Fruit fly (Drosophila melanogaster): ENCODE data around the gene RpS21.

The RpS21 gene

dm6 chr2L:2857862-2858734 is 2.2 kb downstream of the RpS21 start (continued):
- TF ChIP-seq fd85E (GFP tag; optimal IDR thresholded peaks at IDR 0.05) (no peak), fd59A (GFP tag; optimal IDR thresholded peaks at IDR 0.05) (no peak), pdm3 (GFP tag; optimal IDR thresholded peaks at IDR 0.05) (peak; percentile 47), Met (GFP tag; optimal IDR thresholded peaks at IDR 0.05) (peak; percentile 46), CG31627 (GFP tag; optimal IDR thresholded peaks at IDR 0.05) (peak; percentile 24), ss (GFP tag; optimal IDR thresholded peaks at IDR 0.05) (peak; percentile 23 to 47), CG6276 (GFP tag; optimal IDR thresholded peaks at IDR 0.05) (peak; percentile 87), vri (GFP tag; optimal IDR thresholded peaks at IDR 0.05) (peak; percentile 47), CG8319 (GFP tag; optimal IDR thresholded peaks at IDR 0.05) (peak; percentile 11), Hr38 (GFP tag; optimal IDR thresholded peaks at IDR 0.05) (no peak)

dm6 chr2L:2861140-2861884 is 5.4 kb downstream of the RpS21 start:
- TF ChIP-seq Hr38 (GFP tag; optimal IDR thresholded peaks at IDR 0.05) (no peak), acj6 (GFP tag; optimal IDR thresholded peaks at IDR 0.05) (no peak), ss (GFP tag; optimal IDR thresholded peaks at IDR 0.05) (peak in 1 of 2 experiments; percentile 78), CG1621 (tag; optimal IDR thresholded peaks at IDR 0.05) (peak; percentile 4), fkh (GFP tag; optimal IDR thresholded peaks at IDR 0.05) (peak; percentile 89)

dm6 chr2L:2861885-2862620 is 6.2 kb downstream of the RpS21 start:
- TF ChIP-seq CG11902 (GFP tag; optimal IDR thresholded peaks at IDR 0.05) (no peak), topi (GFP tag; optimal IDR thresholded peaks at IDR 0.05) (peak; percentile 10), fd59A (GFP tag; optimal IDR thresholded peaks at IDR 0.05) (peak; percentile 11), svp (GFP tag) (peak; percentile 14), net (GFP tag; optimal IDR thresholded peaks at IDR 0.05) (peak; percentile 43), achi (GFP tag; optimal IDR thresholded peaks at IDR 0.05) (peak; percentile 8), Lpt (GFP tag; optimal IDR thresholded peaks at IDR 0.05) (peak; percentile 31), Sox102F (GFP tag; optimal IDR thresholded peaks at IDR 0.05) (no peak), CG6276 (GFP tag; optimal IDR thresholded peaks at IDR 0.05) (peak; percentile 31), Hr4 (GFP tag; optimal IDR thresholded peaks at IDR 0.05) (peak; percentile 5), Sox14 (GFP tag; optimal IDR thresholded peaks at IDR 0.05) (peak; percentile 22), Hr38 (GFP tag; optimal IDR thresholded peaks at IDR 0.05) (no peak), ss (GFP tag; optimal IDR thresholded peaks at IDR 0.05) (peak in 1 of 2 experiments; percentile 41), CG7368 (GFP tag; optimal IDR thresholded peaks at IDR 0.05) (no peak), vri (GFP tag; optimal IDR thresholded peaks at IDR 0.05) (peak; percentile 88), CG1621 (tag; optimal IDR thresholded peaks at IDR 0.05) (peak; percentile 89), Eip78C (GFP tag) (peak; percentile 70), dac (GFP tag; optimal IDR thresholded peaks at IDR 0.05) (peak; percentile 18), salr (GFP tag; optimal IDR thresholded peaks at IDR 0.05) (peak in 1 of 2 experiments; percentile 58), CG8119 (GFP tag; IDR thresholded peaks at IDR 0.05) (peak; percentile 53), esn (GFP tag; optimal IDR thresholded peaks at IDR 0.05) (peak; percentile 39), Ets96B (tag; optimal IDR thresholded peaks at IDR 0.05) (peak; percentile 23), Eip75B (GFP tag; optimal IDR thresholded peaks at IDR 0.05) (peak; percentile 16), CG6163 (GFP tag; IDR thresholded peaks at IDR 0.05) (peak; percentile 44; the same call in 1 of the 3 replicates), CG32006 (GFP tag; optimal IDR thresholded peaks at IDR 0.05) (peak; percentile 61), CG11294 (GFP tag; IDR thresholded peaks at IDR 0.05) (no peak; the same call in none of the 2 replicates), fkh (GFP tag; optimal IDR thresholded peaks at IDR 0.05) (peak; percentile 11), fd85E (GFP tag; optimal IDR thresholded peaks at IDR 0.05) (no peak), eg (GFP tag; IDR thresholded peaks at IDR 0.05) (peak; percentile 75), CG4318 (GFP tag; optimal IDR thresholded peaks at IDR 0.05) (no peak), CG3919 (GFP tag; optimal IDR thresholded peaks at IDR 0.05) (peak; percentile 24), CG3032 (tag; optimal IDR thresholded peaks at IDR 0.05) (peak; percentile 27), CG15336 (GFP tag; IDR thresholded peaks at IDR 0.05) (peak; percentile 63), CG16779 (tag; optimal IDR thresholded peaks at IDR 0.05) (peak; percentile 54), CG34406 (GFP tag; optimal IDR thresholded peaks at IDR 0.05) (peak; percentile 7), CG10669 (GFP tag; optimal IDR thresholded peaks at IDR 0.05) (no peak), CG6808 (GFP tag; optimal IDR thresholded peaks at IDR 0.05) (peak; percentile 43)

Measured in whole organism, prepupa.